Worm (Caenorhabditis elegans): Measurements from ENCODE around the gene crb-3.

ce11 chrX:9194081-9194480 is 9.5 kb upstream of the crb-3 start:
- TF ChIP-seq ama-1 (optimal IDR thresholded peaks at IDR 0.05) (no peak), tra-4 (tag; optimal IDR thresholded peaks at IDR 0.05) (no peak), hnd-1 (tag; optimal IDR thresholded peaks at IDR 0.05) (no peak), scrt-1 (GFP tag; IDR thresholded peaks at IDR 0.05) (no peak), tbx-11 (GFP tag; IDR thresholded peaks at IDR 0.05) (no peak), ets-7 (tag; optimal IDR thresholded peaks at IDR 0.05) (no peak), B0310.2 (tag; optimal IDR thresholded peaks at IDR 0.05) (no peak), ceh-36 (tag; optimal IDR thresholded peaks at IDR 0.05) (no peak), hmg-4 (GFP tag; optimal IDR thresholded peaks at IDR 0.05) (no peak), flt-1 (GFP tag; IDR thresholded peaks at IDR 0.05) (no peak), aly-1 (tag; optimal IDR thresholded peaks at IDR 0.05) (no peak), pes-1 (GFP tag; IDR thresholded peaks at IDR 0.05) (no peak), tbx-37 (GFP tag; conservative IDR thresholded peaks at IDR 0.05) (no peak), sea-1 (GFP tag; conservative IDR thresholded peaks at IDR 0.05) (no peak)

All from whole organism, early embryonic.